Worm (Caenorhabditis elegans): Measurements from ENCODE around the gene F47G9.6.
A peak's percentile ranks its signal among the peaks of the same experiment; 100 is the strongest.

Gene F47G9.6

DNA sequence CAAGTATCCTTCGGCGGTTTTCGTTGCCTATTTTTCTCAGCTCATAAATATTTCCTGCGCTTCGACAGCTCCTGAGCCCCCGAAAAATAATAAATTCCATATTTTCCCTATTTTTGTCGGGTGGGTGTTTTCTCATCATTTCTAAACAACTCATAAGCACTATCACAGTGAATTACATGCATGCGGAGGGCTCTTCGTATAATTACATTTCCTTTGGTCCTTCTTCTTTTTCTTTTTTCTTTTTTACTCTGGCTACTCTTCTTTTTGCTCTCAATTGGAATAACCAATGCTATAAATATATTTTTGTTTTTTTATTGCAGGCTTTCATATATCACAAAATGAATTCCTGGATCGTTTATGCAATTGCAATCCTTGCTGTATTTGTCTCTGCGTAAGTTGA lies 12.7 kb downstream of the F47G9.6 start, which contains the start of gene T02E9.5:
Gene T02E9.5 (plus strand): TSS at position 321 of the 400 bp plus-strand sequence.
- TF ChIP-seq attf-6 (GFP tag; IDR thresholded peaks at IDR 0.05) = no peak
- TF ChIP-seq ztf-18 (tag; optimal IDR thresholded peaks at IDR 0.05) = no peak
- TF ChIP-seq zim-3 (tag; optimal IDR thresholded peaks at IDR 0.05) = no peak
- no peak for TF ChIP-seq tlf-1 (GFP tag; optimal IDR thresholded peaks at IDR 0.05)
- no peak for TF ChIP-seq aptf-3 (GFP tag; IDR thresholded peaks at IDR 0.05)
- no peak for TF ChIP-seq F23B12.7 (tag; optimal IDR thresholded peaks at IDR 0.05; ENCODE audit: insufficient read depth)
- no peak for TF ChIP-seq gei-17 (GFP tag; optimal IDR thresholded peaks at IDR 0.05)
- TF ChIP-seq lin-40 (tag; optimal IDR thresholded peaks at IDR 0.05) = no peak
- TF ChIP-seq lag-1 (GFP tag; IDR thresholded peaks at IDR 0.05) = no peak
- no peak for TF ChIP-seq snpc-3.4 (tag; optimal IDR thresholded peaks at IDR 0.05)

DNA sequence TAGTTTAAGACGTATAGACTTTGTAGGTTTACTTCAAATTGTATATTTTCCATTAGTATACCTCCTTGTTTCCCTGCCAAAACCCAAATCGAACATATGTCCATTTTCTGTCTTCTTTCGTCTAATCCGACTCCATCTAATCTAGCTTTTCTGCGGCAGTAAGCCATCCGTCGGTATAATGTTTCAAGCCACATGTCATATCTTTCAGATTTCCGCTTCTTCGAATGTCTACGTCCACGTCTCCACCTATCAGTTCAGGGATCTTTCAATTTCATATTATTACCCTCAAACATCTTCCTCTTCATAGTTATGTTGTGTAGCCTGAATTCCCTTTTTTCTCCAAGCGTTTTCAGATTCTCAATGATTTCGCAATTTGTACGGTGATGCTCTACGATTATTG lies 14.9 kb downstream of the F47G9.6 start:
- TF ChIP-seq dox-1 (GFP tag; IDR thresholded peaks at IDR 0.05) (no peak), sdz-38 (tag; optimal IDR thresholded peaks at IDR 0.05) (no peak), tlf-1 (GFP tag; optimal IDR thresholded peaks at IDR 0.05) (no peak)

- TF ChIP-seq Y53G8AR.9 (GFP tag; conservative IDR thresholded peaks at IDR 0.05) (no peak), B0019.2 (GFP tag; conservative IDR thresholded peaks at IDR 0.05) (no peak), B0261.1 (tag; optimal IDR thresholded peaks at IDR 0.05) (no peak), T26A5.8 (tag; optimal IDR thresholded peaks at IDR 0.05) (no peak)
Measured at ce11 chrV:11344816-11345336, 15.7 kb downstream of the F47G9.6 start.

DNA sequence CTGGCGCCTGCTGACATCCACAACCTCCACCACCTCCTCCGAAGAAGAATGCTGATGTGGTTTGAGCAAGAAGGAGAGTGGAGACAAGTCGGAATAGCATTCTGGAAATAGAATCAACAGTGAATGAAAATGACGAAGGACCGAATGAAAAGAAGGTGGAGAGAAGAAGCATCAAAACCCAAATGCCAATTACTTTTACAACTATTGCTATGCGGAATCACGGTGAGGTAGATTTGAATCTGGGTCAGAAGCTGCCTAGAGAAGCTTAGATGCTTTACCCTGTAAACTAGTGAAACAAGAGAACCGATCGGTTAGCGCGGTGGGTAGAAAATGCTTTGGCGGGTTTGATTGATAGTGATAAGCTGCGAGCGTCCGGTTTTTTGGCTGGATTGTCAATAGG lies 17.7 kb downstream of the F47G9.6 start, which contains the start of gene grl-7:
Gene grl-7 (minus strand): TSS at position 101 of the 400 bp plus-strand sequence.
- TF ChIP-seq Y95B8A.8 (GFP tag; IDR thresholded peaks at IDR 0.05) (no peak), let-526 (GFP tag; IDR thresholded peaks at IDR 0.05) (0 out of 2 replicates have a peak, but pooled peaks have one; percentile 24), unc-62 (GFP tag; optimal IDR thresholded peaks at IDR 0.05) (no peak)

DNA sequence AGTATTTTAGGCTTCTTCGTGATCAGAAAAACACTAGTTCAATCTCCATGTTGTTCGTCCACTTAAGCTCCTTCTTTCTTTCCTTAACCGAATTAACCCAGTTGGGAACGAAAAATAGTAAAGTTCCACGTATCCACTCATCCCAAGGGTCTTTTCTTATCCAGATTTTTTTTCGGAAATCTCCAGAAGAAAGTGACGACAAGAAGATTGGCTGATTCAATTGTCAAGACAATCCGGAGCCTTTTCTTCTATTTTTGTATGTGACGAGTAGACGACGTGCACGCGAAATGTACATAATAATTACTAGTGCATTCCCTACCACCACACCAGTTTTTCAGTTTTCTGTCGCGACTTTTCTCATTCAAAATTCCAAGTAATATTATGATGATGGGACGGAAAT lies 22.1 kb downstream of the F47G9.6 start:
- TF ChIP-seq repo-1 (tag; optimal IDR thresholded peaks at IDR 0.05) = no peak
- no peak for TF ChIP-seq F57C9.4 (tag; optimal IDR thresholded peaks at IDR 0.05)
- TF ChIP-seq gei-17 (GFP tag; optimal IDR thresholded peaks at IDR 0.05) = no peak
- TF ChIP-seq tbx-9 (tag; optimal IDR thresholded peaks at IDR 0.05; ENCODE audit: borderline replicate concordance) = no peak
- TF ChIP-seq hrde-1 (tag; optimal IDR thresholded peaks at IDR 0.05; ENCODE audit: borderline replicate concordance) = no peak
- no peak for TF ChIP-seq unc-130 (GFP tag; optimal IDR thresholded peaks at IDR 0.05)
- no peak for TF ChIP-seq bed-2 (GFP tag; IDR thresholded peaks at IDR 0.05)

DNA sequence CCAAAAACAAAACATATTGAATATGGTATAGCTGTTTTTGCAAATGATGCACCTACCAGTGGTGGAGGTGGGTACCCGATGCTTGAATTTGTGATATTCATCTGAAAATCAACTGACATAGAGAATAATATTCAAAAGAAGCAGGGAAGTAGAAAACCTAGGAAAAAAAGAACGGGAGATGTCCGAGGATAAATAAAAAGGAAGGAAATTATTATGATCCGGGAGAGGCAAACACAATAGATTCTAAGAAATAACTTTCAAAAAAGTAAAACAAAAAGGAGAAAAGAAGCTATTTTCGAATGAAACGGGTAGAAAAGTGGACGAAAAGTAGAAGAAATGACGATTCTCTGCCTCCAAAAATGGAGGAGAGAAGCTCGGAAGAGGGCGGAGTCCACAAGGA lies 23.7 kb downstream of the F47G9.6 start, which contains the start of gene npr-25:
Gene npr-25 (minus strand): TSS at position 101 of the 400 bp plus-strand sequence.
- TF ChIP-seq B0035.1 (tag; optimal IDR thresholded peaks at IDR 0.05) = no peak
- no peak for TF ChIP-seq zfh-2 (GFP tag; conservative IDR thresholded peaks at IDR 0.05)
- TF ChIP-seq lin-54 (GFP tag; optimal IDR thresholded peaks at IDR 0.05) = no peak
- TF ChIP-seq B0261.1 (tag; optimal IDR thresholded peaks at IDR 0.05) = no peak
- TF ChIP-seq C17E4.6 (GFP tag; IDR thresholded peaks at IDR 0.05) = no peak
- TF ChIP-seq mcd-1 (GFP tag; IDR thresholded peaks at IDR 0.05) = no peak
- no peak for TF ChIP-seq hlh-12 (tag; optimal IDR thresholded peaks at IDR 0.05)
- TF ChIP-seq atf-7 (tag; optimal IDR thresholded peaks at IDR 0.05) = no peak
- TF ChIP-seq Y53G8AR.9 (GFP tag; conservative IDR thresholded peaks at IDR 0.05) = no peak
- no peak for TF ChIP-seq nhr-27 (tag; optimal IDR thresholded peaks at IDR 0.05)
- TF ChIP-seq nfyb-1 (GFP tag; IDR thresholded peaks at IDR 0.05) = no peak

Data from whole organism, young adult.